Worm (Caenorhabditis elegans): Measurements from ENCODE around the gene lnp-1.

lnp-1 gene

ce11 chrX:4622024-4622423 lies 33.5 kb downstream of the lnp-1 start, which contains the start of gene C46C11.3:
C46C11.3 (plus strand) TSS chrX:4622324.
- TF ChIP-seq nhr-11 (tag; optimal IDR thresholded peaks at IDR 0.05) (no peak), fkh-10 (GFP tag; optimal IDR thresholded peaks at IDR 0.05) (no peak), elt-2 (tag; optimal IDR thresholded peaks at IDR 0.05) (no peak), hpl-2 (GFP tag; optimal IDR thresholded peaks at IDR 0.05) (no peak), mab-9 (GFP tag; IDR thresholded peaks at IDR 0.05) (no peak), aha-1 (tag; optimal IDR thresholded peaks at IDR 0.05) (no peak), fkh-8 (tag; optimal IDR thresholded peaks at IDR 0.05) (peak; percentile 24), egl-27 (tag; optimal IDR thresholded peaks at IDR 0.05) (no peak), mdl-1 (tag; optimal IDR thresholded peaks at IDR 0.05) (no peak)

- TF ChIP-seq nhr-71 (tag; optimal IDR thresholded peaks at IDR 0.05) (no peak), efl-1 (optimal IDR thresholded peaks at IDR 0.05) (no peak), efl-1 (GFP tag; optimal IDR thresholded peaks at IDR 0.05 in 1 of 2) (peak in 1 of 2 experiments; percentile 80), lin-14 (GFP tag; optimal IDR thresholded peaks at IDR 0.05) (peak; percentile 62), fkh-10 (GFP tag; optimal IDR thresholded peaks at IDR 0.05) (peak; percentile 39), nhr-84 (tag; optimal IDR thresholded peaks at IDR 0.05) (no peak), xbp-1 (tag; optimal IDR thresholded peaks at IDR 0.05) (no peak)
Observed at ce11 chrX:4623707-4624106, 35.1 kb downstream of the lnp-1 start.

ce11 chrX:4625080-4625479 lies 36.5 kb downstream of the lnp-1 start:
- TF ChIP-seq fos-1 (tag; optimal IDR thresholded peaks at IDR 0.05), result no peak
- TF ChIP-seq fkh-8 (tag; optimal IDR thresholded peaks at IDR 0.05), result peak; percentile 41
- TF ChIP-seq nhr-11 (tag; optimal IDR thresholded peaks at IDR 0.05), result no peak
- TF ChIP-seq nhr-71 (tag; optimal IDR thresholded peaks at IDR 0.05), result peak; percentile 11
- peak; percentile 92 for TF ChIP-seq hlh-4 (tag; optimal IDR thresholded peaks at IDR 0.05)

DNA sequence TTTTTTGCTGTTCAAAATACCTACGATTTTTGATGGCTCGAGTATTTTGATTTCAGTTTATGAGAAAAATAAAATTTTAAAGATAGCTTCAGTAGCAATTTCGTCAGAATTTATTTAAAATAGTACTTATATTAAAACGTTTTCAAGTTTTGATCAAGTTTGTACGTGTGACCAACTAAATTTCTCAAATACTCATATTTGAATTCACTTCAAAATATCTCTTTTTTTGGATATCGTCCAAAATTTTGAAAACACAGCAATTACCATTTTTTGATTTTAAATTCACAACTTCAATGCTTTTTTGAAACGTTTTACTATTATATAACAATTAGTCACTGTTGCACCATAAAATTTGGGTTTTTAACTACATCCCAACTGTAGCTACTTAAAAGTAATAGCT lies 38.3 kb downstream of the lnp-1 start:
- TF ChIP-seq pag-3 (tag; optimal IDR thresholded peaks at IDR 0.05; ENCODE audit: borderline replicate concordance, insufficient read depth), result no peak
- TF ChIP-seq ztf-4 (tag; optimal IDR thresholded peaks at IDR 0.05), result no peak
- TF ChIP-seq nhr-19 (GFP tag; conservative IDR thresholded peaks at IDR 0.05), result no peak
- no peak for TF ChIP-seq tbx-2 (tag; optimal IDR thresholded peaks at IDR 0.05)

DNA sequence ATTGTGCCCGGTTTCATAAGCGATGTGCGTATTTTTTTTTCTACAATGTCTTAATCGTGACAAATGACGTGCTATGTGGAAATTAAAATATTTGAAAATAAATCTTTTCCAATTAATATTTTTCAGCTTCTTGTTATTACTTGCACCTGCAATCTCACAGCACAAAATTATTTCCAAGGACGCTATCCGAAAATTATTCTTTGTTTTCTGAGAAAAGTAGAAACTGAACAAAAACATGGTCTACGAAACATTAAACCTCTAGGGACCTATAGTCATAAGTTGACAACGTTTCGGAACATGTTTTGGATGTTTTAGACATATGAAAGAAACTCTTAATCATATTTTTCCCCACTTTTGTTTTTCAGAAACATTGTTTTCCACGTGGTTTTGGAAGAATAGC lies 39.8 kb downstream of the lnp-1 start:
- TF ChIP-seq dsc-1 (tag; optimal IDR thresholded peaks at IDR 0.05), result no peak
- TF ChIP-seq snu-23 (GFP tag; optimal IDR thresholded peaks at IDR 0.05), result no peak
- TF ChIP-seq unc-98 (GFP tag; IDR thresholded peaks at IDR 0.05), result no peak
- peak; percentile 74 for TF ChIP-seq hlh-4 (tag; optimal IDR thresholded peaks at IDR 0.05)
- TF ChIP-seq sup-37 (GFP tag; optimal IDR thresholded peaks at IDR 0.05), result no peak
- no peak for TF ChIP-seq nhr-28 (tag; optimal IDR thresholded peaks at IDR 0.05)
- TF ChIP-seq pag-3 (tag; optimal IDR thresholded peaks at IDR 0.05; ENCODE audit: borderline replicate concordance, insufficient read depth), result no peak
- no peak for TF ChIP-seq blmp-1 (tag; optimal IDR thresholded peaks at IDR 0.05)

ce11 chrX:4628817-4629575 lies 40.4 kb downstream of the lnp-1 start:
- TF ChIP-seq nhr-19 (GFP tag; conservative IDR thresholded peaks at IDR 0.05) (no peak), mab-9 (GFP tag; IDR thresholded peaks at IDR 0.05) (no peak), nhr-20 (tag; optimal IDR thresholded peaks at IDR 0.05) (no peak), lin-39 (tag; optimal IDR thresholded peaks at IDR 0.05) (no peak), C04F5.9 (tag; optimal IDR thresholded peaks at IDR 0.05) (no peak), ceh-88 (GFP tag; IDR thresholded peaks at IDR 0.05) (no peak), sox-4 (tag; optimal IDR thresholded peaks at IDR 0.05) (no peak), vab-15 (tag; optimal IDR thresholded peaks at IDR 0.05) (no peak), snu-23 (GFP tag; optimal IDR thresholded peaks at IDR 0.05) (peak; percentile 2), nhr-77 (tag; optimal IDR thresholded peaks at IDR 0.05) (no peak), fos-1 (tag; optimal IDR thresholded peaks at IDR 0.05) (no peak), unc-30 (tag; optimal IDR thresholded peaks at IDR 0.05) (no peak), sptf-1 (tag; optimal IDR thresholded peaks at IDR 0.05) (no peak), rnt-1 (tag; optimal IDR thresholded peaks at IDR 0.05) (peak; percentile 55), nhr-11 (tag; optimal IDR thresholded peaks at IDR 0.05) (no peak), egl-13 (tag; optimal IDR thresholded peaks at IDR 0.05) (peak; percentile 20), nhr-12 (tag; optimal IDR thresholded peaks at IDR 0.05) (no peak), pqm-1 (tag; optimal IDR thresholded peaks at IDR 0.05) (no peak), nhr-84 (tag; optimal IDR thresholded peaks at IDR 0.05) (no peak), tlp-1 (tag; optimal IDR thresholded peaks at IDR 0.05) (no peak), aly-2 (tag; optimal IDR thresholded peaks at IDR 0.05) (no peak), isw-1 (GFP tag; IDR thresholded peaks at IDR 0.05) (no peak)
